Fruit fly (Drosophila melanogaster) whole organism: ENCODE results near the gene drn.

Experiments used
- CG8478 ChIP-seq: fragments of >200 bp; optimal IDR thresholded peaks from 2 replicates; lab custom pipeline; 2018; ENCODE audit warnings: inconsistent platforms
- EcR ChIP-seq, 2 experiments: fragments of >200 bp; optimal IDR thresholded peaks; 2 replicates each; lab custom pipeline; 2017; ENCODE audit warnings: missing biosample characterization in 2 of 2, missing genetic modification characterization in 2 of 2, missing genetic modification reagents in 2 of 2
- pan ChIP-seq: fragments of >200 bp; optimal IDR thresholded peaks from 2 replicates; lab custom pipeline; 2017
- psq ChIP-seq: fragments of >200 bp; optimal IDR thresholded peaks from 2 replicates; lab custom pipeline; 2017
- usp ChIP-seq: fragments of >200 bp; optimal IDR thresholded peaks from 2 replicates; lab custom pipeline; 2017; ENCODE audit warnings: missing biosample characterization, missing genetic modification characterization, mixed read lengths

DNA sequence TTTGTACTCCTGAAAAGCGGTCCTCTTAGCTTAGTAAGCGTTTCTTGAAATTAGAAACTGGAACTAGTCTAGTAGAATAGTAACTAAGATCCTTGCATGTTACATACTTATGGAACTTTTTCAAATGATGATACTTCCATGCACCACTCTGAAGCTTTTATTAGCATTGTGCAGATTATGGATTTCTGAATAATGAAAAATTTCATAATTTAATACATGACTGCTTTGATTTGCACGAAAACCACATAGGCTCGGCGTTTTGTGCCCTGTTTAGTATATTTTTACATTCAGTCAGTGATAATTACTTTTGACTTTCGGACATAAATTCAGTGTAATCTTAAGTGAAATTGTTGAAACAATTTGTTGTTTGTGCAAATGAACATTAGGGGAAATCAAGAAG lies 15.2 kb downstream of the drn start, which contains the start of gene CG43675:
- TF ChIP-seq psq (lab: Kevin White, UChicago), result no peak
- TF ChIP-seq pan (lab: Kevin White, UChicago), result no peak
- no peak for TF ChIP-seq CG8478 (lab: Kevin White, UChicago)
- TF ChIP-seq EcR (GFP tag; optimal IDR thresholded peaks at IDR 0.05; lab: Kevin White, UChicago), result no peak
- TF ChIP-seq usp (GFP tag; lab: Kevin White, UChicago), result no peak
